Worm (Caenorhabditis elegans): ENCODE results near the gene chtb-1.

- no peak for TF ChIP-seq ceh-45 (GFP tag; IDR thresholded peaks at IDR 0.05)
- TF ChIP-seq sox-2 (GFP tag; IDR thresholded peaks at IDR 0.05): no peak
- no peak for TF ChIP-seq pag-3 (tag; optimal IDR thresholded peaks at IDR 0.05; ENCODE audit: borderline replicate concordance)
- no peak for TF ChIP-seq ztf-16 (tag; optimal IDR thresholded peaks at IDR 0.05)
- TF ChIP-seq ama-1 (optimal IDR thresholded peaks at IDR 0.05): no peak
- TF ChIP-seq npax-4 (tag; optimal IDR thresholded peaks at IDR 0.05): no peak
- TF ChIP-seq elt-2 (tag; optimal IDR thresholded peaks at IDR 0.05): no peak
- TF ChIP-seq unc-86 (tag; optimal IDR thresholded peaks at IDR 0.05): no peak
- TF ChIP-seq ttx-3 (tag; optimal IDR thresholded peaks at IDR 0.05): no peak
- no peak for TF ChIP-seq tbx-2 (tag; optimal IDR thresholded peaks at IDR 0.05)
- no peak for TF ChIP-seq ceh-24 (tag; optimal IDR thresholded peaks at IDR 0.05)
- TF ChIP-seq nhr-11 (tag; optimal IDR thresholded peaks at IDR 0.05): no peak
These were observed 1.4 kb downstream of the chtb-1 start for ce11 chrIII:9353814-9354213.
